Fruit fly (Drosophila melanogaster) whole organism, prepupa: ENCODE results near the gene CG33098.

ENCODE experiments used
- CG10631 ChIP-seq: fragments of 200-800 bp; sonication (Bioruptor generic); optimal IDR thresholded peaks from 2 replicates; lab custom pipeline; 2016; ENCODE audit warnings: missing biosample characterization, missing genetic modification characterization
- CG10669 ChIP-seq: fragments of 200-800 bp; sonication (Bioruptor generic); optimal IDR thresholded peaks from 3 replicates; lab custom pipeline; 2018; ENCODE audit warnings: missing biosample characterization, mild to moderate bottlenecking, missing genetic modification characterization, moderate library complexity
- CG1621 ChIP-seq: fragments of 200-800 bp; sonication (Bioruptor generic); optimal IDR thresholded peaks from 3 replicates; lab custom pipeline; 2018; ENCODE audit warnings: missing biosample characterization, mild to moderate bottlenecking, missing genetic modification characterization
- CG16779 ChIP-seq: fragments of 200-800 bp; sonication (Bioruptor generic); optimal IDR thresholded peaks from 3 replicates; lab custom pipeline; 2017; ENCODE audit warnings: missing biosample characterization, mild to moderate bottlenecking, missing genetic modification characterization
- CG3032 ChIP-seq: fragments of 200-800 bp; optimal IDR thresholded peaks from 2 replicates; lab custom pipeline; 2019; ENCODE audit warnings: missing biosample characterization, mild to moderate bottlenecking, missing genetic modification characterization, moderate library complexity
- CG31627 ChIP-seq: fragments of 200-800 bp; sonication (Bioruptor generic); optimal IDR thresholded peaks from 3 replicates; lab custom pipeline; 2016; ENCODE audit warnings: missing biosample characterization, missing genetic modification characterization
- CG32006 ChIP-seq: fragments of 200-800 bp; sonication (Bioruptor generic); optimal IDR thresholded peaks from 3 replicates; lab custom pipeline; 2017; ENCODE audit warnings: missing biosample characterization, mild to moderate bottlenecking, missing genetic modification characterization
- CG6854 ChIP-seq: fragments of 200-800 bp; sonication (Bioruptor generic); optimal IDR thresholded peaks from 2 replicates; lab custom pipeline; 2017; ENCODE audit warnings: missing biosample characterization, mild to moderate bottlenecking, missing genetic modification characterization
- Eip78C ChIP-seq: fragments of 200-800 bp; sonication (Bioruptor generic); peaks from one replicate; lab custom pipeline; 2016; ENCODE audit warnings: missing biosample characterization, missing genetic modification characterization
- Eip93F ChIP-seq: fragments of 200-800 bp; sonication (Bioruptor generic); optimal IDR thresholded peaks from 2 replicates; lab custom pipeline; 2016; ENCODE audit warnings: missing biosample characterization, mild to moderate bottlenecking, missing genetic modification characterization
- Hr39 ChIP-seq: fragments of 200-800 bp; sonication (Bioruptor generic); optimal IDR thresholded peaks from 2 replicates; lab custom pipeline; 2016; ENCODE audit warnings: missing biosample characterization, missing genetic modification characterization
- Hr4 ChIP-seq: fragments of 200-800 bp; sonication (Bioruptor generic); optimal IDR thresholded peaks from 3 replicates; lab custom pipeline; 2016; ENCODE audit warnings: missing biosample characterization, missing genetic modification characterization
- Lpt ChIP-seq: fragments of 200-800 bp; sonication (Bioruptor generic); optimal IDR thresholded peaks from 3 replicates; lab custom pipeline; 2016; ENCODE audit warnings: missing biosample characterization, missing genetic modification characterization
- Sox14 ChIP-seq: fragments of 200-800 bp; sonication (Bioruptor generic); optimal IDR thresholded peaks from 3 replicates; lab custom pipeline; 2016; ENCODE audit warnings: missing biosample characterization, missing genetic modification characterization
- Sox15 ChIP-seq: fragments of 200-800 bp; sonication (Bioruptor generic); optimal IDR thresholded peaks from 3 replicates; lab custom pipeline; 2016; ENCODE audit warnings: missing biosample characterization, missing genetic modification characterization
- acj6 ChIP-seq: fragments of 200-800 bp; sonication (Bioruptor generic); optimal IDR thresholded peaks from 3 replicates; lab custom pipeline; 2016; ENCODE audit warnings: missing biosample characterization, missing genetic modification characterization
- cyc ChIP-seq: fragments of 200-800 bp; sonication (Bioruptor generic); optimal IDR thresholded peaks from 3 replicates; lab custom pipeline; 2016; ENCODE audit warnings: missing biosample characterization, missing genetic modification characterization
- esn ChIP-seq: fragments of 200-800 bp; sonication (Bioruptor generic); optimal IDR thresholded peaks from 2 replicates; lab custom pipeline; 2016; ENCODE audit warnings: missing biosample characterization, mild to moderate bottlenecking, missing genetic modification characterization, moderate library complexity
- fd59A ChIP-seq: fragments of 200-800 bp; sonication (Bioruptor generic); optimal IDR thresholded peaks from 2 replicates; lab custom pipeline; 2017; ENCODE audit warnings: missing biosample characterization, mild to moderate bottlenecking, missing genetic modification characterization, missing genetic modification reagents
- lz ChIP-seq: fragments of 200-800 bp; sonication (Bioruptor generic); optimal IDR thresholded peaks from 3 replicates; lab custom pipeline; 2016; ENCODE audit warnings: missing biosample characterization, missing genetic modification characterization
- spab ChIP-seq: fragments of 200-800 bp; sonication (Bioruptor generic); optimal IDR thresholded peaks from 2 replicates; lab custom pipeline; 2017; ENCODE audit warnings: missing biosample characterization, mild to moderate bottlenecking, missing genetic modification characterization, missing genetic modification reagents
- ss ChIP-seq, 2 experiments: fragments of 200-800 bp; sonication (Bioruptor generic); optimal IDR thresholded peaks; 2 replicates in 1 of 2; 3 replicates in 1 of 2; lab custom pipeline; 2017 to 2018; ENCODE audit warnings: mild to moderate bottlenecking in 2 of 2, missing biosample characterization in 2 of 2, missing genetic modification characterization in 2 of 2, moderate library complexity in 1 of 2
- topi ChIP-seq: fragments of 200-800 bp; sonication (Bioruptor generic); optimal IDR thresholded peaks from 3 replicates; lab custom pipeline; 2016; ENCODE audit warnings: missing biosample characterization, missing genetic modification characterization

CG33098 gene

DNA sequence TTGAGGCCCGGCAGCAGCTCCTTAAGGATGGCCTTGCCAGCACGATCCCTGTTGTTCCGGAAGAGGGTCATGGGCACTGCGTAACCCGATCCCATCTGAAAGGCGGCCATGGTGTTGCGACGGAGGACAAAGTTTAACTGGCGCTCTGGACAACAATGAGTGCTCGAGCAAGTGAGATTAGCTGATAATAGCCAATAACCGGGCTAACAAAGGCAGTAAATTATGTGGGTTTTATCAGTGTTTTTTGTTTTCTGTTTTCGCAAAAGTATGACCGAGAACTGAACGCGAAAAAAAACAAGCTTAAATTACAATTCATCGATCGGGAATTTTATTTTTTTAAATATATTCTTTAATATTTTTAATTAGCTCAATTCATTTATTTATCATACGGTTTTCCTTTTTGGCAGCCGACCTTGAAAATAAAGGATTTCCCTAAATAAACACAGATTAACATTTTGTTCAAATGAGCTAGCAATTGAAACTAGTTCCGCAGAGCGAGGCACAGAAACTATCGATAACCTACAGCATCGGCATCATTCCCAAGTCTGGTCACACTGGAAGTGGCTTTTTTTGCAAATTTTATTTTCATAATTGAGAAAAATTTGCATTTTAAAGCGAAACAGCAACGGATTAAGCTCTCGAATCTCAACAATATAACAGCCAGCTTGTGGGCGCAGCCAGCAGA, 26.4 kb downstream of the CG33098 start, which contains the start of the genes Dip-C and pps:
Gene Dip-C, minus strand, starts transcription at position 486 of the 685 bp plus-strand sequence.
Gene pps, plus strand, starts transcription at position 555 of the 685 bp plus-strand sequence.
- TF ChIP-seq CG3032 (tag; lab: Kevin White, UChicago) = peak; percentile 10
- TF ChIP-seq Sox15 (GFP tag; lab: Kevin White, UChicago) = no peak
- peak; percentile 51 for TF ChIP-seq CG6854 (GFP tag; lab: Kevin White, UChicago)
- TF ChIP-seq Sox14 = peak; percentile 63
- peak; percentile 32 for TF ChIP-seq esn (GFP tag; lab: Kevin White, UChicago)

DNA sequence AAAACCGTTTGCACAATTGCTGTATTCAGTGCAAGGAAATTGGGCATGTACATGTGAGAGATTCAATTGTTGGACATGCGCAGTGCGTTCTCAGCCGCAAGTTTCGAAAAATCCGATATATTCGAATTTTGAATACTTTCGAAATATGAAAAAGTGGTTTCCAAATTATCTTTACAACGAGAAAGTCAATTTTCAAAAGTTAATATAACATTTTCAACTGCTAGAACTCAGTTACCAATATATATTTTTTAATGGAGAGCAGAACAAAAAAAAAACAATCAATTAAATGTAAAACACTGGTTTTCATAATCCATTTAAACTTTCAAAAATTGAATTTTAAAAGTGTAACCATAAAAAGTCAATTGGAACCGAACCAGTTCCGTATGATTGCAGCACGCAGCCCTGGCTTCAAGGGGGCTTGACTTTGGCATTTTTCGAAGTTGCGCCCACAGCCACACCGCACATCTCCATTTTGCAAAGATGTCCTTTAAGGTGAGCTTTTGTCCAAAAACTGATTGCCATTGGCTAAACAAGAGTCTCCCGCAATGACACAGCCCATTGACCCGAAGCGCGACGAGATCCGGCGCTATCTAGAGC, 35.5 kb downstream of the CG33098 start, which contains the start of the genes Scgbeta and CG17202:
Gene Scgbeta, minus strand, starts transcription at position 51 of the 597 bp plus-strand sequence.
Gene CG17202, plus strand, starts transcription at position 390 of the 597 bp plus-strand sequence.
- TF ChIP-seq Eip93F (GFP tag; lab: Kevin White, UChicago) (no peak), CG32006 (GFP tag; lab: Kevin White, UChicago) (no peak), topi (GFP tag; lab: Kevin White, UChicago) (no peak), esn (GFP tag; lab: Kevin White, UChicago) (peak; percentile 28)

DNA sequence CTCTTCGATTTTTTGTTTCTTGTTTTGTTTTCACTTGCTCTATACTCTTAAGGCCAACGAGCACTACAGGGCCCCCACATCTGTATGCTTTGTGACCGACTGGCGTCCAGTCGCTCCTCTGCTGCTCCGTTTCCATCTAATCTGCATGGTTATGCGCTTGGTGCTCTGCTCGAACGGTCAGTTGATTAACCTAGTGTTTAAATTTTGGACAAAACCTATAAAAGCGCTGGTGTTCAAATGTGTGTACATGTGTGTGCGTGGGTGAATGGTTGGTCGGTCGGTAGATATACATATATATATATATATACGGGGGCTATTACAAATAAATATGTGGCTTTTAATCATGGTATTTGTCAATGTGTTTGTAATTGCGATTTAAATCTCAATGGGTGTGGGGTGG, 37.0 kb downstream of the CG33098 start:
- TF ChIP-seq ss (GFP tag; optimal IDR thresholded peaks at IDR 0.05; lab: Kevin White, UChicago) = no peak
- no peak for TF ChIP-seq CG10669 (GFP tag; lab: Kevin White, UChicago)
- no peak for TF ChIP-seq Hr39 (GFP tag; lab: Kevin White, UChicago)
- no peak for TF ChIP-seq fd59A (GFP tag; lab: Kevin White, UChicago)
- no peak for TF ChIP-seq acj6
- TF ChIP-seq lz (GFP tag; lab: Kevin White, UChicago) = no peak
- no peak for TF ChIP-seq cyc (GFP tag; lab: Kevin White, UChicago)
- no peak for TF ChIP-seq CG10631 (GFP tag; lab: Kevin White, UChicago)

DNA sequence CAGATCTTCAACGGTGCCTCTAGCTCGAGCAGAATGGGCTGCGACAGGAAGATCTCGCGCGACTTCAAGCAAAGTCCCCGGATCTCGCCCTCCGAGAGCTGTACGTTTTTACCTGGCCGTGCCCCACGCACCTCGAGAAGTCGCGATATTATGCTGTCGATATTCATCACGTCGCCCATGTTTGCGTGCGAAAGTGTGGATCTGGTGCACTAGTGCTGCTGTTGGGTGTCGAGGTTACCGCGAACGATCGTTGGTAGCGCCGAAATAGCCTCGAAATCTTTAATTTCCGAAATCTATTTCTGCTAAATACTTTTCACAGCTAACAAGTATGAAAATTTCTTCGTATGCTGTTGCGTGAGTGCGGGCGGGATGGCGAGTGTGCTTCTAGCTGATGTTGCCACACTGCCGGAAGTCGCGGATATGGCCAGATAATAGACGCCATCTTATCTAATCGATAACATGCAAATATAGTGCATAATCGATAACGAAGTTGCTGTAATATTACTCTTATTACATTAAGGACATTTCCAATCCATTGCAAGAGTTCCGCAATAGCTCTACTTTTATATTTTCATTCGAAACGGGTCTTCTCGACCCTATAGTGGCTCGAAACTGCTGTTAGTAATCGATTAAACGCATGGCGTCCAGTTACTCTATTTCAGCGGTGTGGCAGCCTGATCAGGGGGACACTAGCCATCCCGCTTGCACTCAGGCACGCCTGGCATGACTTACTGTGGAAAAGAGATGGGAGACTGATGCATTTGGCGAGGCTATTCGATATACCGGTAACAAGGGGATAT, 38.7 kb downstream of the CG33098 start, which contains the start of gene Pp1-87B:
Gene Pp1-87B, minus strand, starts transcription at position 408 of the 800 bp plus-strand sequence.
- TF ChIP-seq Hr4 (GFP tag; lab: Kevin White, UChicago) (no peak), Eip78C (peak; percentile 69), CG31627 (peak; percentile 29), fd59A (GFP tag; lab: Kevin White, UChicago) (no peak), CG16779 (tag; lab: Kevin White, UChicago) (no peak), CG1621 (tag; lab: Kevin White, UChicago) (peak; percentile 20), CG3032 (tag; lab: Kevin White, UChicago) (peak; percentile 5), spab (GFP tag; lab: Kevin White, UChicago) (no peak), esn (GFP tag; lab: Kevin White, UChicago) (peak; percentile 17)
- TF ChIP-seq, all 60 proteins: peak for 5

DNA sequence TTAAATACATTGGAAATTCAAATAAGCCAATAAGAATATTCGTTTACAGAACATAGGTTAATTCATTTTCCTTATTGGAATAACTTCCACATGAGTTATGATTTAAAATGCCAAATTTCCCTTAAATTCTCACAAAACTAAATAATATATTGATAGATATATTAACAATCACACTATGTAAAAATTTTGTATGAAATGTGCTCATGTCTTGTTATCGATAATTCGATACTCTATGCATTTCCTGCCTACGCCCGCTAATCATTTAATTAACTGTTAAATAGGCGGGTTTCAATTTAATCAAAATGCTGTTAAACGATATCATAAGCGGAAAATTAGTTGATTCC, 39.3 kb downstream of the CG33098 start, which contains the start of gene NANS:
Gene NANS, plus strand, starts transcription at position 269 of the 344 bp plus-strand sequence.
- no peak for TF ChIP-seq cyc (GFP tag; lab: Kevin White, UChicago)
- TF ChIP-seq CG6854 (GFP tag; lab: Kevin White, UChicago) = peak; percentile 17
- TF ChIP-seq, all 60 proteins: peak for 1

DNA sequence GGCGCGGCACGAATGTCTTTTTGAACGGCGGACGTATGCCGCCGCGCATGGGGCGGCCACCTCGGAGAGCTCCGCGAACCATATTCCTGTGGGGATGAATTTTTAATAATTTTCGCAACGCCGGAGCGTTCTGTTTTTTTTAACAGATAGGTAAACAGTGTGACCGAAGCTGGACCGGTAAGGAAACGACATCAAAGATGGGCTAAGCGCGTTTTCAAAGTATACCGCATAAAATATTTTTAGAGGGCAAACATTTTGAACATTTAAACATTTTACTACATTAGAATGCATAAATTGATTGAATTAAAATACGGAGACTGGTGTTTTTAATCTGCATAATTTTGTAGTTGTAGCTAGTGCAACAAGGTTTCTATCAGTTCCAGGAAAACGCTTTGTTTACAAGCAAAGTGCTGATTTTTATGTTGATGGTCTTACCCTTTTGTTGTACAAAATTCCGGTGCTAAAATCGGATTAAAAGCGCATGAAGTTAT, 42.2 kb downstream of the CG33098 start, which contains the start of the genes CG5641 and CG5245:
Gene CG5641, minus strand, starts transcription at position 163 of the 491 bp plus-strand sequence.
Gene CG5245, plus strand, starts transcription at position 441 of the 491 bp plus-strand sequence.
- TF ChIP-seq Eip78C (no peak), Sox14 (peak; percentile 17), Lpt (GFP tag; lab: Kevin White, UChicago) (no peak), CG3032 (tag; lab: Kevin White, UChicago) (no peak)
